Fruit fly (Drosophila melanogaster): ENCODE results near the gene CG15399.

The CG15399 gene

DNA sequence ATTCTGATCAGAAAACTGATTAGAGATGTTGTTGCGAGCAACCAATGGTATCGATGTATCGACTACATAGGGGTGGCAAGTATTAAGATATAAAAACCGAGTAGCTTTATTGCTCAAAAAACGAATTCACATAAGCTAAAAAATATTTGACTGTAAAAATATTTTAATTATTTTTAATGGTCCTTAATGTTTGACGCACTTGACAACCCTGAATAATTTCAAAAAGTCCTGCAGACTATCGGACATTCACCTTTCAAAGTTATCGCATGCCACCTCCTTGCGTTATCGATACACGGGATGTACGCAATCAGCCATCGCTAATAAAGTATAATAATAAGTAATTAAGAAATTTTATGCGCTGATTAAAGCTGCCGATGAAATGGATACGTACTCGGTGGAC, 11.9 kb downstream of the CG15399 start, which contains the start of the genes HemK2, Snapin and Tnpo-SR (continued):
- peak; percentile 89 for TF ChIP-seq CG14050 (GFP tag; IDR thresholded peaks at IDR 0.05)
- peak; percentile 95 for TF ChIP-seq lilli (GFP tag; optimal IDR thresholded peaks at IDR 0.05)
- no peak for TF ChIP-seq h (optimal IDR thresholded peaks at IDR 0.05)
- TF ChIP-seq unpg (GFP tag; optimal IDR thresholded peaks at IDR 0.05) = peak; percentile 91
- TF ChIP-seq sqz (GFP tag; optimal IDR thresholded peaks at IDR 0.05) = peak; percentile 59
- TF ChIP-seq ash1 (GFP tag; optimal IDR thresholded peaks at IDR 0.05) = peak; percentile 26
- TF ChIP-seq CG1024 (GFP tag; IDR thresholded peaks at IDR 0.05) = peak; percentile 81
- TF ChIP-seq CG9817 (tag; optimal IDR thresholded peaks at IDR 0.05) = peak; percentile 94
- TF ChIP-seq fu2 (GFP tag; optimal IDR thresholded peaks at IDR 0.05) = peak; percentile 76
- TF ChIP-seq ewg (GFP tag; optimal IDR thresholded peaks at IDR 0.05) = peak; percentile 80
- peak; percentile 50 for TF ChIP-seq CG4360 (GFP tag; IDR thresholded peaks at IDR 0.05)
- TF ChIP-seq bsh (GFP tag; optimal IDR thresholded peaks at IDR 0.05) = peak in 1 of 2 experiments; percentile 88
- TF ChIP-seq Hey (tag; optimal IDR thresholded peaks at IDR 0.05) = peak; percentile 53
- peak; percentile 55 for TF ChIP-seq org-1 (GFP tag; optimal IDR thresholded peaks at IDR 0.05)
- TF ChIP-seq CG4404 (GFP tag; IDR thresholded peaks at IDR 0.05) = peak; percentile 94
- TF ChIP-seq br (optimal IDR thresholded peaks at IDR 0.05) = no peak
- peak; percentile 82 for TF ChIP-seq Usf (GFP tag; optimal IDR thresholded peaks at IDR 0.05)
- peak; percentile 82 for TF ChIP-seq Antp (GFP tag; optimal IDR thresholded peaks at IDR 0.05)
- peak; percentile 87 for TF ChIP-seq gsb-n (tag; optimal IDR thresholded peaks at IDR 0.05)
- peak; percentile 88 for TF ChIP-seq CG1233 (GFP tag; optimal IDR thresholded peaks at IDR 0.05)
- peak; percentile 89 for TF ChIP-seq CG13296 (GFP tag; optimal IDR thresholded peaks at IDR 0.05)
- TF ChIP-seq her (GFP tag; optimal IDR thresholded peaks at IDR 0.05) = peak; percentile 63
- TF ChIP-seq phol (tag; optimal IDR thresholded peaks at IDR 0.05) = peak; percentile 93
- TF ChIP-seq gce (GFP tag; IDR thresholded peaks at IDR 0.05) = peak; percentile 85; the same call in 1 of the 3 replicates
- peak; percentile 93 for TF ChIP-seq CG13775 (GFP tag; optimal IDR thresholded peaks at IDR 0.05)
- TF ChIP-seq dati (GFP tag; IDR thresholded peaks at IDR 0.05) = peak; percentile 73
- peak; percentile 91 for TF ChIP-seq wdn (GFP tag; IDR thresholded peaks at IDR 0.05)
- peak; percentile 93 for TF ChIP-seq CG32532 (GFP tag; IDR thresholded peaks at IDR 0.05)
- peak; percentile 96 for TF ChIP-seq nmo (GFP tag; optimal IDR thresholded peaks at IDR 0.05)
- TF ChIP-seq CG18262 (tag; optimal IDR thresholded peaks at IDR 0.05) = peak; percentile 89
- no peak for TF ChIP-seq cad (GFP tag; optimal IDR thresholded peaks at IDR 0.05)
- no peak for TF ChIP-seq Hr78 (GFP tag; optimal IDR thresholded peaks at IDR 0.05)
- TF ChIP-seq CG18011 (GFP tag; optimal IDR thresholded peaks at IDR 0.05) = peak; percentile 76
- peak; percentile 68 for TF ChIP-seq CG3995 (GFP tag; optimal IDR thresholded peaks at IDR 0.05)
- TF ChIP-seq Hmx (GFP tag; optimal IDR thresholded peaks at IDR 0.05) = peak; percentile 46
- peak; percentile 47; the same call in 1 of the 2 replicates for TF ChIP-seq ham (GFP tag; IDR thresholded peaks at IDR 0.05)
- no peak for TF ChIP-seq Tbp (GFP tag; optimal IDR thresholded peaks at IDR 0.05)
- peak; percentile 90 for TF ChIP-seq CG12299 (tag; optimal IDR thresholded peaks at IDR 0.05)
- no peak for TF ChIP-seq tio (GFP tag; optimal IDR thresholded peaks at IDR 0.05)
- peak; percentile 80 for TF ChIP-seq tup (GFP tag; optimal IDR thresholded peaks at IDR 0.05)
- peak; percentile 69 for TF ChIP-seq Spps (tag; optimal IDR thresholded peaks at IDR 0.05)
- peak; percentile 91 for TF ChIP-seq CG14014 (GFP tag; IDR thresholded peaks at IDR 0.05)
- peak; percentile 85 for TF ChIP-seq Hr51 (GFP tag; optimal IDR thresholded peaks at IDR 0.05)
- TF ChIP-seq CG2712 (tag; optimal IDR thresholded peaks at IDR 0.05) = peak; percentile 95
- TF ChIP-seq CG42726 (GFP tag; IDR thresholded peaks at IDR 0.05; ENCODE audit: partially characterized antibody) = peak; percentile 85
- TF ChIP-seq bcd (GFP tag; optimal IDR thresholded peaks at IDR 0.05) = peak; percentile 91
- TF ChIP-seq dysf (GFP tag; IDR thresholded peaks at IDR 0.05) = peak; percentile 94
- TF ChIP-seq CG16779 (GFP tag; IDR thresholded peaks at IDR 0.05) = peak; percentile 66; the same call in 1 of the 2 replicates
- peak; percentile 89 for TF ChIP-seq CG18476 (GFP tag; optimal IDR thresholded peaks at IDR 0.05)
- TF ChIP-seq CG6791 (GFP tag; IDR thresholded peaks at IDR 0.05; ENCODE audit: partially characterized antibody) = peak; percentile 88
- TF ChIP-seq CG2199 (GFP tag; IDR thresholded peaks at IDR 0.05) = peak; percentile 85; the same call in 2 of the 3 replicates

Measured in whole organism, embryonic.